Worm (Caenorhabditis elegans) whole organism, L4 larva: ENCODE measurements around the gene M03A8.3.

ENCODE experiments used
- F26F4.8 ChIP-seq: fragments of 200-800 bp; sonication (Bioruptor generic); conservative IDR thresholded peaks from 2 replicates; pipeline ENCODE4 v1.3.6; 2022; ENCODE audit warnings: missing genetic modification characterization, missing compliant biosample characterization
- T20F7.1 ChIP-seq: fragments of 200-800 bp; sonication (Bioruptor generic); optimal IDR thresholded peaks from 2 replicates; lab custom pipeline; 2018; ENCODE audit warnings: mild to moderate bottlenecking, missing genetic modification characterization, missing compliant biosample characterization
- T26A8.4 ChIP-seq: fragments of 200-800 bp; sonication (Bioruptor generic); IDR thresholded peaks from 2 replicates; pipeline ENCODE4 v1.3.6; 2022; ENCODE audit warnings: missing genetic modification characterization, missing compliant biosample characterization
- Y105C5A.15 ChIP-seq: fragments of 200-800 bp; sonication (Bioruptor generic); IDR thresholded peaks from 2 replicates; pipeline ENCODE4 v1.3.6; 2022; ENCODE audit warnings: missing genetic modification characterization, missing compliant biosample characterization
- Y48G9A.11 ChIP-seq: fragments of 200-800 bp; sonication (Bioruptor generic); IDR thresholded peaks from 2 replicates; pipeline ENCODE4 v1.3.6; 2022; ENCODE audit warnings: missing genetic modification reagents, missing genetic modification characterization, missing compliant biosample characterization
- ZK546.5 ChIP-seq, 2 experiments: sonication (generic microtip); optimal IDR thresholded peaks; 2 replicates each; lab custom pipeline; 2017; ENCODE audit warnings: missing biosample characterization in 2 of 2, missing genetic modification characterization in 2 of 2
- aha-1 ChIP-seq: fragments of 150-350 bp; peaks from one replicate; lab custom pipeline; 2014; ENCODE audit warnings: missing biosample characterization, missing genetic modification characterization
- aly-2 ChIP-seq: sonication (generic microtip); optimal IDR thresholded peaks from 2 replicates; lab custom pipeline; 2018; ENCODE audit warnings: missing biosample characterization, missing genetic modification characterization
- ama-1 ChIP-seq: fragments of 150-350 bp; optimal IDR thresholded peaks from 2 replicates; lab custom pipeline; 2014; ENCODE audit warnings: inconsistent platforms, mixed read lengths
- arid-1 ChIP-seq: fragments of 200-800 bp; sonication (Bioruptor generic); conservative IDR thresholded peaks from 2 replicates; pipeline ENCODE4 v1.3.6; 2022; ENCODE audit warnings: missing genetic modification reagents, missing genetic modification characterization, missing compliant biosample characterization
- ceh-20 ChIP-seq: fragments of 200-800 bp; sonication (Bioruptor generic); IDR thresholded peaks from 2 replicates; pipeline ENCODE4 v1.3.6; 2022; ENCODE audit warnings: missing genetic modification reagents, missing genetic modification characterization, missing compliant biosample characterization
- ctbp-1 ChIP-seq: fragments of 200-800 bp; sonication (Bioruptor generic); IDR thresholded peaks from 2 replicates; pipeline ENCODE4 v1.3.6; 2022; ENCODE audit warnings: missing genetic modification reagents, missing genetic modification characterization, missing compliant biosample characterization
- daf-12 ChIP-seq: fragments of 150-350 bp; optimal IDR thresholded peaks from 2 replicates; lab custom pipeline; 2014; ENCODE audit warnings: missing biosample characterization, missing genetic modification reagents, missing genetic modification characterization
- daf-19 ChIP-seq: fragments of 200-800 bp; sonication (Bioruptor generic); conservative IDR thresholded peaks from 2 replicates; pipeline ENCODE4 v1.3.6; 2022; ENCODE audit warnings: missing genetic modification characterization, missing compliant biosample characterization
- daf-8 ChIP-seq: fragments of 200-800 bp; sonication (Bioruptor generic); IDR thresholded peaks from 2 replicates; pipeline ENCODE4 v1.3.6; 2022; ENCODE audit warnings: missing genetic modification characterization, missing compliant biosample characterization
- dmd-6 ChIP-seq: fragments of 200-800 bp; sonication (Bioruptor generic); IDR thresholded peaks from 2 replicates; pipeline ENCODE4 v1.3.6; 2022; ENCODE audit warnings: missing genetic modification reagents, missing genetic modification characterization, missing compliant biosample characterization
- dmd-9 ChIP-seq: fragments of 200-800 bp; sonication (Bioruptor generic); IDR thresholded peaks from 2 replicates; pipeline ENCODE4 v1.3.6; 2022; ENCODE audit warnings: missing genetic modification reagents, missing genetic modification characterization, missing compliant biosample characterization
- egl-27 ChIP-seq: sonication (generic microtip); optimal IDR thresholded peaks from 3 replicates; lab custom pipeline; 2017; ENCODE audit warnings: missing biosample characterization, missing genetic modification reagents, missing genetic modification characterization
- egl-43 ChIP-seq: fragments of 200-800 bp; sonication (Bioruptor generic); IDR thresholded peaks from 2 replicates; pipeline ENCODE4 v1.3.6; 2022; ENCODE audit warnings: missing genetic modification reagents, missing genetic modification characterization, missing compliant biosample characterization
- fkh-10 ChIP-seq: fragments of 150-350 bp; optimal IDR thresholded peaks from 2 replicates; lab custom pipeline; 2014; ENCODE audit warnings: missing biosample characterization, missing genetic modification reagents, missing genetic modification characterization
- fos-1 ChIP-seq: fragments of 150-350 bp; optimal IDR thresholded peaks from 2 replicates; lab custom pipeline; 2014; ENCODE audit warnings: missing biosample characterization, missing genetic modification characterization
- gei-8 ChIP-seq: fragments of 200-800 bp; sonication (Bioruptor generic); optimal IDR thresholded peaks from 2 replicates; lab custom pipeline; 2018; ENCODE audit warnings: mild to moderate bottlenecking, missing genetic modification characterization, missing compliant biosample characterization
- hlh-11 ChIP-seq: fragments of 200-800 bp; sonication (Bioruptor generic); optimal IDR thresholded peaks from 2 replicates; lab custom pipeline; 2018; ENCODE audit warnings: mild to moderate bottlenecking, missing genetic modification characterization, missing compliant biosample characterization
- lim-7 ChIP-seq: fragments of 200-800 bp; sonication (Bioruptor generic); IDR thresholded peaks from 2 replicates; pipeline ENCODE4 v1.3.6; 2022; ENCODE audit warnings: missing genetic modification characterization, missing compliant biosample characterization
- lin-15B ChIP-seq: fragments of 150-350 bp; sonication (generic microtip); optimal IDR thresholded peaks from 3 replicates; lab custom pipeline; 2014; ENCODE audit warnings: missing biosample characterization, missing genetic modification characterization
- lin-29 ChIP-seq: fragments of 200-800 bp; sonication (Bioruptor generic); IDR thresholded peaks from 2 replicates; pipeline ENCODE4 v1.3.6; 2022; ENCODE audit warnings: missing genetic modification reagents, missing genetic modification characterization, missing compliant biosample characterization
- lin-38 ChIP-seq: fragments of 200-800 bp; sonication (Bioruptor generic); IDR thresholded peaks from 2 replicates; pipeline ENCODE4 v1.3.6; 2022; ENCODE audit warnings: missing genetic modification reagents, missing genetic modification characterization, missing compliant biosample characterization
- lir-3 ChIP-seq: sonication (generic microtip); optimal IDR thresholded peaks from 2 replicates; lab custom pipeline; 2016; ENCODE audit warnings: mild to moderate bottlenecking, missing genetic modification characterization, missing compliant biosample characterization
- lsy-2 ChIP-seq, 2 experiments: fragments of 150-350 bp in 1 of 2; sonication (generic microtip) in 1 of 2; optimal IDR thresholded peaks; 2 replicates each; lab custom pipeline; 2014 to 2017; ENCODE audit warnings: missing biosample characterization in 2 of 2, missing genetic modification characterization in 2 of 2
- mdt-29 ChIP-seq: fragments of 200-800 bp; sonication (Bioruptor generic); IDR thresholded peaks from 2 replicates; pipeline ENCODE4 v1.3.6; 2022; ENCODE audit warnings: missing genetic modification reagents, missing genetic modification characterization, missing compliant biosample characterization
- mep-1 ChIP-seq: fragments of 150-350 bp; sonication (generic microtip); optimal IDR thresholded peaks from 3 replicates; lab custom pipeline; 2014; ENCODE audit warnings: missing biosample characterization, missing genetic modification characterization
- nhr-25 ChIP-seq: sonication (generic microtip); optimal IDR thresholded peaks from 2 replicates; lab custom pipeline; 2017; ENCODE audit warnings: missing genetic modification characterization, mild to moderate bottlenecking, missing compliant biosample characterization, antibody characterized with exemption, moderate library complexity, borderline replicate concordance; ENCODE audit not compliant: insufficient read depth
- nhr-42 ChIP-seq: fragments of 200-800 bp; sonication (Bioruptor generic); IDR thresholded peaks from 2 replicates; pipeline ENCODE4 v1.3.6; 2022; ENCODE audit warnings: missing genetic modification characterization, missing compliant biosample characterization
- nhr-48 ChIP-seq: sonication (generic microtip); optimal IDR thresholded peaks from 2 replicates; lab custom pipeline; 2016; ENCODE audit warnings: mild to moderate bottlenecking, missing genetic modification characterization, missing compliant biosample characterization
- nhr-6 ChIP-seq: fragments of 150-350 bp; optimal IDR thresholded peaks from 2 replicates; lab custom pipeline; 2014; ENCODE audit warnings: missing biosample characterization, missing genetic modification characterization
- pha-4 ChIP-seq, 2 experiments: fragments of 150-350 bp in 1 of 2; fragments of 200-800 bp in 1 of 2; sonication (Bioruptor generic) in 1 of 2; IDR thresholded peaks in 1 of 2; optimal IDR thresholded peaks in 1 of 2; 2 replicates each; pipeline versions ENCODE4 v1.3.6 to Lab custom; 2014 to 2022; ENCODE audit warnings: missing genetic modification characterization in 2 of 2, missing genetic modification reagents in 2 of 2, missing biosample characterization in 1 of 2, missing compliant biosample characterization in 1 of 2
- php-3 ChIP-seq: fragments of 200-800 bp; sonication (Bioruptor generic); IDR thresholded peaks from 2 replicates; pipeline ENCODE4 v1.3.6; 2022; ENCODE audit warnings: missing genetic modification reagents, missing genetic modification characterization, missing compliant biosample characterization
- pqm-1 ChIP-seq: sonication (generic microtip); optimal IDR thresholded peaks from 2 replicates; lab custom pipeline; 2017; ENCODE audit warnings: missing biosample characterization, missing genetic modification characterization
- rbr-2 ChIP-seq: sonication (generic microtip); optimal IDR thresholded peaks from 2 replicates; lab custom pipeline; 2016; ENCODE audit warnings: missing genotype, missing genetic modification characterization, missing compliant biosample characterization
- sdz-12 ChIP-seq: fragments of 200-800 bp; sonication (Bioruptor generic); optimal IDR thresholded peaks from 2 replicates; lab custom pipeline; 2018; ENCODE audit warnings: mild to moderate bottlenecking, missing genetic modification characterization, missing compliant biosample characterization
- set-16 ChIP-seq: fragments of 200-800 bp; sonication (Bioruptor generic); IDR thresholded peaks from 2 replicates; pipeline ENCODE4 v1.3.6; 2022; ENCODE audit warnings: missing genetic modification reagents, missing genetic modification characterization, missing compliant biosample characterization
- skn-1 ChIP-seq: fragments of 150-350 bp; optimal IDR thresholded peaks from 2 replicates; lab custom pipeline; 2014; ENCODE audit warnings: missing biosample characterization, missing genetic modification characterization
- spr-1 ChIP-seq: sonication (generic microtip); optimal IDR thresholded peaks from 2 replicates; lab custom pipeline; 2016; ENCODE audit warnings: mild to moderate bottlenecking, missing genetic modification characterization, missing compliant biosample characterization
- spr-3 ChIP-seq: fragments of 200-800 bp; sonication (Bioruptor generic); optimal IDR thresholded peaks from 2 replicates; lab custom pipeline; 2018; ENCODE audit warnings: mild to moderate bottlenecking, missing genetic modification characterization, missing compliant biosample characterization
- tag-97 ChIP-seq: fragments of 200-800 bp; sonication (Bioruptor generic); IDR thresholded peaks from 2 replicates; pipeline ENCODE4 v1.3.6; 2022; ENCODE audit warnings: missing genetic modification characterization, missing compliant biosample characterization
- tra-1 ChIP-seq: fragments of 200-800 bp; sonication (Bioruptor generic); IDR thresholded peaks from 2 replicates; pipeline ENCODE4 v1.3.6; 2022; ENCODE audit warnings: missing genetic modification reagents, missing genetic modification characterization, missing compliant biosample characterization
- unc-130 ChIP-seq: sonication (generic microtip); optimal IDR thresholded peaks from 2 replicates; lab custom pipeline; 2016; ENCODE audit warnings: missing genetic modification reagents, missing genetic modification characterization, missing compliant biosample characterization
- unc-39 ChIP-seq: sonication (generic microtip); optimal IDR thresholded peaks from 2 replicates; lab custom pipeline; 2017; ENCODE audit warnings: missing biosample characterization, missing genetic modification characterization
- unc-62 ChIP-seq, 3 experiments: fragments of 150-350 bp in 1 of 3; sonication (generic microtip); optimal IDR thresholded peaks in 2 of 3; peaks in 1 of 3; 1 replicate in 1 of 3; 2 replicates in 2 of 3; lab custom pipeline; 2014 to 2017; ENCODE audit warnings: missing biosample characterization in 3 of 3, missing genetic modification characterization in 3 of 3, missing genetic modification reagents in 3 of 3, missing genotype in 1 of 3
- zfp-2 ChIP-seq: sonication (generic microtip); optimal IDR thresholded peaks from 2 replicates; lab custom pipeline; 2016; ENCODE audit warnings: mild to moderate bottlenecking, missing genetic modification characterization, missing compliant biosample characterization
- zip-11 ChIP-seq: fragments of 200-800 bp; sonication (Bioruptor generic); IDR thresholded peaks from 2 replicates; pipeline ENCODE4 v1.3.6; 2022; ENCODE audit warnings: missing genetic modification characterization, missing compliant biosample characterization

The M03A8.3 gene

DNA sequence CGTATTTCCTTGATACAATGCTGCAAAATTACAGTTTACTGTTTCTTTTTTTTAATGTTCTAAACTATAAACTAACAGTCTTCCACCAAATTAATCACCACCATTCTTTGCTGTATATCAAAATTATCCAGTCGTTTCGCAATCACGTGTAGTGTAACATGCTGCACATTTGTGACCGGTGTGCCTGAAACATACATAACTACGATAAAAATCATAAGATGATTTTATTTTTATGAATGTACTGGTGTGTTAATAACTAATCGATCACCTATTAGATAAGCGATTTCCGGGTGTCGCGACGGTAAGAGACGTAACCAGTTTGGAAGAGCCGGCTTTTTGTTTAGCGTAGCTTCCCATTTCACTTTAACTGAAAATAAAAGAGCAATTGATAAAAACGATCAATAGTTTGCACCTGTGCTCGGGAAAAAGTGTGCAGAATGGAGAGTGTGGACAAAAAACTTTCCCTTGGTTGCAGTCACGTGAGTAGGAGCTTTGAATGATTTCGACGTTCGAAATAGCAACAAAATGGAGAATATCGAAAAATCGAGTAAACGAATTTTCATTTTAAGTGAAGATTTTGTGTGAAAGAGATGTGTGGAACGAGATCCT is 10.8 kb upstream of the M03A8.3 start, which contains the start of gene sgca-1:
Gene sgca-1, minus strand, starts transcription at position 584 of the 609 bp plus-strand sequence.
- TF ChIP-seq skn-1 (no peak), mep-1 (tag; lab: Kevin White, UChicago) (peak; percentile 13), lin-38 (GFP tag; lab: Robert Waterston, UW) (no peak), nhr-25 (tag; lab: Kevin White, UChicago) (no peak), T20F7.1 (GFP tag; lab: Kevin White, UChicago) (peak; percentile 41), arid-1 (no peak), F26F4.8 (GFP tag; lab: Robert Waterston, UW) (no peak), sdz-12 (GFP tag; lab: Kevin White, UChicago) (no peak), Y48G9A.11 (no peak), pqm-1 (tag; lab: Kevin White, UChicago) (peak; percentile 35), ceh-20 (GFP tag; lab: Robert Waterston, UW) (no peak), ama-1 (lab: Kevin White, UChicago) (no peak), daf-8 (GFP tag; lab: Robert Waterston, UW) (no peak), set-16 (GFP tag; lab: Robert Waterston, UW) (no peak), dmd-6 (GFP tag; lab: Robert Waterston, UW) (peak; percentile 64), fkh-10 (GFP tag; lab: Kevin White, UChicago) (no peak), spr-3 (GFP tag; lab: Kevin White, UChicago) (no peak), tra-1 (peak; percentile 47; the same call in 1 of the 2 replicates), mdt-29 (0 out of 2 replicates have a peak, but pooled peaks have one; percentile 21), Y105C5A.15 (GFP tag; lab: Robert Waterston, UW) (no peak), spr-1 (tag; lab: Kevin White, UChicago) (no peak), egl-27 (no peak), egl-43 (no peak), T26A8.4 (GFP tag; lab: Robert Waterston, UW) (no peak), nhr-48 (peak; percentile 56), lin-29 (GFP tag; lab: Robert Waterston, UW) (no peak), tag-97 (no peak), ZK546.5 (tag; optimal IDR thresholded peaks at IDR 0.05; lab: Kevin White, UChicago) (no peak), hlh-11 (tag; lab: Kevin White, UChicago) (peak; percentile 75), lsy-2 (tag; optimal IDR thresholded peaks at IDR 0.05; lab: Kevin White, UChicago) (no peak), unc-62 (GFP tag; optimal IDR thresholded peaks at IDR 0.05 in 1 of 2; lab: Kevin White, UChicago) (no peak), unc-62 (tag; optimal IDR thresholded peaks at IDR 0.05; lab: Kevin White, UChicago) (no peak), nhr-42 (no peak), gei-8 (GFP tag; lab: Kevin White, UChicago) (no peak), php-3 (GFP tag; lab: Robert Waterston, UW) (peak; percentile 92), ctbp-1 (GFP tag; lab: Robert Waterston, UW) (no peak), aha-1 (tag; lab: Kevin White, UChicago) (peak; percentile 53), nhr-6 (no peak), lir-3 (no peak), lim-7 (GFP tag; lab: Robert Waterston, UW) (no peak), fos-1 (no peak), unc-130 (no peak), unc-39 (tag; lab: Kevin White, UChicago) (no peak), pha-4 (GFP tag; IDR thresholded peaks at IDR 0.05; lab: Robert Waterston, UW) (no peak), pha-4 (tag; optimal IDR thresholded peaks at IDR 0.05; lab: Kevin White, UChicago) (no peak), dmd-9 (GFP tag; lab: Robert Waterston, UW) (no peak), aly-2 (tag; lab: Kevin White, UChicago) (no peak), daf-19 (GFP tag; lab: Robert Waterston, UW) (no peak), zip-11 (no peak), daf-12 (no peak), zfp-2 (tag; lab: Kevin White, UChicago) (no peak), lin-15B (tag; lab: Kevin White, UChicago) (no peak), rbr-2 (tag; lab: Kevin White, UChicago) (no peak)
